ENCODE assay signal across 5 fruit fly cellular contexts in the genomic region with DNA sequence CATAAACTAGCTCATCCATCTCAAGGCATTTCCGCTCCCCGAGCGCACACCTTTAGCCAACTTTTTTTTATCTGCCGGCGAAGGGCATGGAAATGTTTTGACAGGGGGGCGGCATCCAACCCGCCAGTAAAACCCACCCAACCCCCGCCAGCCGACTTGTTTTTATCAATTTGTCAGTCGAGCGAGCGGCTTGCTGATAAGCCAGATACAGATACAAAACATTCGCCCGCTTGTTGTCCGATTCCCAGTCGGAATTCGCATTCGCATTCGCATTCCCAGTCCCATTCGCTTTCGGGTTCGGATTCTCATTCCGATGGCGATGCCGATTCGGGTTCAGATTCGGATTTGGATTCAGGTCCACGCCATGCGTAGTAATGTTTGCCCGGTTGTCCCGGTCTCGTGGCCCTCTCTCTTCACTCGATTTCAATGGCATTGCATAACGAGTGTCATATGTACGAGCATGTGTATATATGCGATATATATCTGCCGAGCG.
TF ChIP-seq lines count a peak whose summit lies in the region.

No protein-coding gene starts in this region.

- TF ChIP-seq CTCF in whole organism, embryonic (GFP tag; optimal IDR thresholded peaks at IDR 0.05; lab: Kevin White, UChicago) = no peak

TF ChIP-seq in whole organism, adult, 20 proteins besides CTCF, POLR2A, EP300 and RAD21 (continues in another document):
- TF ChIP-seq bab1 (GFP tag; optimal IDR thresholded peaks at IDR 0.05; lab: Kevin White, UChicago) = no peak
- peak; percentile 96 for TF ChIP-seq cic (GFP tag; optimal IDR thresholded peaks at IDR 0.05; lab: Kevin White, UChicago)
- peak; percentile 5 for TF ChIP-seq CG7101 (tag; optimal IDR thresholded peaks at IDR 0.05; lab: Kevin White, UChicago)
- peak; percentile 6 for TF ChIP-seq CG5204 (GFP tag; optimal IDR thresholded peaks at IDR 0.05; lab: Kevin White, UChicago)
- peak; percentile 5 for TF ChIP-seq CG11617 (GFP tag; optimal IDR thresholded peaks at IDR 0.05; lab: Kevin White, UChicago)
- TF ChIP-seq CG1620 (GFP tag; optimal IDR thresholded peaks at IDR 0.05; lab: Kevin White, UChicago) = no peak
- peak; percentile 66 for TF ChIP-seq Mnt (GFP tag; optimal IDR thresholded peaks at IDR 0.05; lab: Kevin White, UChicago)
- peak; percentile 55 for TF ChIP-seq ovo (GFP tag; optimal IDR thresholded peaks at IDR 0.05; lab: Kevin White, UChicago)
- TF ChIP-seq CG7045 (GFP tag; optimal IDR thresholded peaks at IDR 0.05; lab: Kevin White, UChicago) = peak; percentile 24
- TF ChIP-seq cnc (optimal IDR thresholded peaks at IDR 0.05; lab: Kevin White, UChicago) = no peak
- TF ChIP-seq Hr96 (GFP tag; optimal IDR thresholded peaks at IDR 0.05; lab: Kevin White, UChicago) = peak; percentile 12
- TF ChIP-seq Crg-1 (GFP tag; optimal IDR thresholded peaks at IDR 0.05; lab: Kevin White, UChicago) = peak; percentile 32
- peak; percentile 25 for TF ChIP-seq pad (GFP tag; optimal IDR thresholded peaks at IDR 0.05; lab: Kevin White, UChicago)
- no peak for TF ChIP-seq CG33017 (tag; optimal IDR thresholded peaks at IDR 0.05; lab: Kevin White, UChicago)
- TF ChIP-seq tj (GFP tag; optimal IDR thresholded peaks at IDR 0.05; lab: Kevin White, UChicago) = peak; percentile 53
- no peak for TF ChIP-seq Clk (GFP tag; optimal IDR thresholded peaks at IDR 0.05; lab: Kevin White, UChicago)
- no peak for TF ChIP-seq toe (GFP tag; optimal IDR thresholded peaks at IDR 0.05; lab: Kevin White, UChicago)

TF ChIP-seq in whole organism, embryonic, 481 proteins besides CTCF, POLR2A, EP300 and RAD21 (continues in another document):
- TF ChIP-seq gro (GFP tag; optimal IDR thresholded peaks at IDR 0.05; lab: Kevin White, UChicago) (peak; percentile 36), CG34376 (GFP tag; optimal IDR thresholded peaks at IDR 0.05; lab: Kevin White, UChicago) (peak; percentile 82), Fer1 (GFP tag; optimal IDR thresholded peaks at IDR 0.05; lab: Kevin White, UChicago) (peak; percentile 32), fd102C (GFP tag; optimal IDR thresholded peaks at IDR 0.05; lab: Kevin White, UChicago) (no peak), Hey (tag; optimal IDR thresholded peaks at IDR 0.05; lab: Kevin White, UChicago) (peak; percentile 55), CG13775 (GFP tag; optimal IDR thresholded peaks at IDR 0.05; lab: Kevin White, UChicago) (no peak), YL-1 (GFP tag; optimal IDR thresholded peaks at IDR 0.05; lab: Kevin White, UChicago) (no peak), Neu2 (GFP tag; optimal IDR thresholded peaks at IDR 0.05; lab: Kevin White, UChicago; ENCODE audit: borderline replicate concordance) (no peak), CG8388 (GFP tag; optimal IDR thresholded peaks at IDR 0.05; lab: Kevin White, UChicago) (no peak), Meics (GFP tag; optimal IDR thresholded peaks at IDR 0.05; lab: Kevin White, UChicago) (peak; percentile 8), CG15011 (GFP tag; optimal IDR thresholded peaks at IDR 0.05; lab: Kevin White, UChicago) (peak; percentile 6), crol (GFP tag; IDR thresholded peaks at IDR 0.05; lab: Robert Waterston, UW) (peak; percentile 93), tio (GFP tag; optimal IDR thresholded peaks at IDR 0.05; lab: Kevin White, UChicago) (no peak), abd-A (tag; optimal IDR thresholded peaks at IDR 0.05; lab: Kevin White, UChicago) (peak; percentile 57), CG9437 (GFP tag; optimal IDR thresholded peaks at IDR 0.05; lab: Kevin White, UChicago) (no peak), CG11695 (GFP tag; IDR thresholded peaks at IDR 0.05; lab: Robert Waterston, UW) (0 out of 3 replicates have a peak, but pooled peaks have one; percentile 21), E2f2 (GFP tag; IDR thresholded peaks at IDR 0.05; lab: Robert Waterston, UW) (peak; percentile 46; the same call in 1 of the 2 replicates)

TF ChIP-seq in whole organism, prepupa, 60 proteins besides CTCF, POLR2A, EP300 and RAD21 (continues in another document):
- no peak for TF ChIP-seq CG8632 (GFP tag; optimal IDR thresholded peaks at IDR 0.05; lab: Kevin White, UChicago)
- no peak for TF ChIP-seq dac (GFP tag; optimal IDR thresholded peaks at IDR 0.05; lab: Kevin White, UChicago)
- TF ChIP-seq acj6 (GFP tag; optimal IDR thresholded peaks at IDR 0.05; lab: Kevin White, UChicago) = no peak
- TF ChIP-seq Eip93F (GFP tag; optimal IDR thresholded peaks at IDR 0.05; lab: Kevin White, UChicago) = peak; percentile 62
- TF ChIP-seq Hr4 (GFP tag; optimal IDR thresholded peaks at IDR 0.05; lab: Kevin White, UChicago) = no peak
- no peak for TF ChIP-seq CG6808 (GFP tag; optimal IDR thresholded peaks at IDR 0.05; lab: Kevin White, UChicago)
- no peak for TF ChIP-seq Ets96B (tag; optimal IDR thresholded peaks at IDR 0.05; lab: Kevin White, UChicago)
- no peak for TF ChIP-seq CG3032 (tag; optimal IDR thresholded peaks at IDR 0.05; lab: Kevin White, UChicago)
- peak; percentile 93 for TF ChIP-seq svp (GFP tag; lab: Kevin White, UChicago)
- TF ChIP-seq CG34406 (GFP tag; optimal IDR thresholded peaks at IDR 0.05; lab: Kevin White, UChicago) = no peak
- TF ChIP-seq OdsH (GFP tag; optimal IDR thresholded peaks at IDR 0.05; lab: Kevin White, UChicago) = no peak
- peak; percentile 60 for TF ChIP-seq Blimp-1 (GFP tag; optimal IDR thresholded peaks at IDR 0.05; lab: Kevin White, UChicago)
- peak; percentile 8 for TF ChIP-seq esn (GFP tag; optimal IDR thresholded peaks at IDR 0.05; lab: Kevin White, UChicago)
- peak; percentile 6 for TF ChIP-seq Lpt (GFP tag; optimal IDR thresholded peaks at IDR 0.05; lab: Kevin White, UChicago)
- TF ChIP-seq fkh (GFP tag; optimal IDR thresholded peaks at IDR 0.05; lab: Kevin White, UChicago) = peak; percentile 62
- TF ChIP-seq lz (GFP tag; optimal IDR thresholded peaks at IDR 0.05; lab: Kevin White, UChicago) = no peak
- no peak for TF ChIP-seq CG11294 (GFP tag; IDR thresholded peaks at IDR 0.05; lab: Robert Waterston, UW)
- TF ChIP-seq Gug (GFP tag; IDR thresholded peaks at IDR 0.05; lab: Robert Waterston, UW) = no peak
- no peak for TF ChIP-seq CG11902 (GFP tag; optimal IDR thresholded peaks at IDR 0.05; lab: Kevin White, UChicago)

TF ChIP-seq in whole organism, pupa, 21 proteins besides CTCF, POLR2A, EP300 and RAD21:
- TF ChIP-seq Pif1A (GFP tag; optimal IDR thresholded peaks at IDR 0.05; lab: Kevin White, UChicago) = no peak
- TF ChIP-seq CG12605 (GFP tag; IDR thresholded peaks at IDR 0.05; lab: Robert Waterston, UW) = no peak
- peak; percentile 32 for TF ChIP-seq CG13204 (GFP tag; optimal IDR thresholded peaks at IDR 0.05; lab: Kevin White, UChicago)
- no peak for TF ChIP-seq CG17806 (tag; optimal IDR thresholded peaks at IDR 0.05; lab: Kevin White, UChicago)
- peak; percentile 60 for TF ChIP-seq EcR (GFP tag; optimal IDR thresholded peaks at IDR 0.05; lab: Kevin White, UChicago)

TF ChIP-seq in whole organism, wandering third instar larva, 38 proteins besides CTCF, POLR2A, EP300 and RAD21:
- TF ChIP-seq brk (GFP tag; optimal IDR thresholded peaks at IDR 0.05; lab: Kevin White, UChicago) = no peak
- TF ChIP-seq Rel (GFP tag; optimal IDR thresholded peaks at IDR 0.05; lab: Kevin White, UChicago) = peak; percentile 48
- TF ChIP-seq Rel (tag; optimal IDR thresholded peaks at IDR 0.05; lab: Kevin White, UChicago) = peak; percentile 74
- TF ChIP-seq CrebA (GFP tag; optimal IDR thresholded peaks at IDR 0.05; lab: Kevin White, UChicago; ENCODE audit: borderline replicate concordance) = peak; percentile 19
- peak; percentile 13 for TF ChIP-seq Hr83 (GFP tag; optimal IDR thresholded peaks at IDR 0.05; lab: Kevin White, UChicago; ENCODE audit: poor library complexity, severe bottlenecking)
- TF ChIP-seq ey (GFP tag; optimal IDR thresholded peaks at IDR 0.05; lab: Kevin White, UChicago) = no peak
- peak; percentile 64 for TF ChIP-seq h (GFP tag; optimal IDR thresholded peaks at IDR 0.05; lab: Kevin White, UChicago)
- no peak for TF ChIP-seq pan (optimal IDR thresholded peaks at IDR 0.05; lab: Kevin White, UChicago)
- TF ChIP-seq dmrt93B (GFP tag; optimal IDR thresholded peaks at IDR 0.05; lab: Kevin White, UChicago) = no peak
- TF ChIP-seq br (GFP tag; optimal IDR thresholded peaks at IDR 0.05; lab: Kevin White, UChicago) = peak; percentile 23
- no peak for TF ChIP-seq Hnf4 (GFP tag; optimal IDR thresholded peaks at IDR 0.05; lab: Kevin White, UChicago)
- TF ChIP-seq jim (GFP tag; optimal IDR thresholded peaks at IDR 0.05; lab: Kevin White, UChicago) = peak; percentile 27
- peak; percentile 41 for TF ChIP-seq GATAd (GFP tag; optimal IDR thresholded peaks at IDR 0.05; lab: Kevin White, UChicago)
- peak; percentile 33 for TF ChIP-seq psq (GFP tag; optimal IDR thresholded peaks at IDR 0.05; lab: Kevin White, UChicago)
- TF ChIP-seq foxo (GFP tag; optimal IDR thresholded peaks at IDR 0.05; lab: Kevin White, UChicago) = peak in 1 of 2 experiments; percentile 13
- TF ChIP-seq dl (GFP tag; optimal IDR thresholded peaks at IDR 0.05; lab: Kevin White, UChicago; ENCODE audit: insufficient read depth in 1 of 2, partially characterized antibody in 2 of 2) = peak in 1 of 2 experiments; percentile 33
- peak; percentile 31 for TF ChIP-seq rgr (GFP tag; optimal IDR thresholded peaks at IDR 0.05; lab: Kevin White, UChicago)
- TF ChIP-seq N (GFP tag; optimal IDR thresholded peaks at IDR 0.05; lab: Kevin White, UChicago) = no peak
- TF ChIP-seq lola (GFP tag; optimal IDR thresholded peaks at IDR 0.05; lab: Kevin White, UChicago) = no peak
- TF ChIP-seq sage (GFP tag; optimal IDR thresholded peaks at IDR 0.05; lab: Kevin White, UChicago) = peak; percentile 22
- no peak for TF ChIP-seq OdsH (GFP tag; optimal IDR thresholded peaks at IDR 0.05; lab: Kevin White, UChicago)
- TF ChIP-seq dsf (GFP tag; optimal IDR thresholded peaks at IDR 0.05; lab: Kevin White, UChicago; ENCODE audit: borderline replicate concordance) = no peak
- TF ChIP-seq fru (GFP tag; optimal IDR thresholded peaks at IDR 0.05; lab: Kevin White, UChicago) = peak; percentile 73
- peak; percentile 11 for TF ChIP-seq Dif (GFP tag; optimal IDR thresholded peaks at IDR 0.05; lab: Kevin White, UChicago; ENCODE audit: partially characterized antibody)
- no peak for TF ChIP-seq sv (GFP tag; optimal IDR thresholded peaks at IDR 0.05; lab: Kevin White, UChicago)
- peak; percentile 17 for TF ChIP-seq Sp1 (GFP tag; optimal IDR thresholded peaks at IDR 0.05; lab: Kevin White, UChicago)
